Fruit fly (Drosophila melanogaster): ENCODE results near the gene nrv1.

Gene nrv1

dm6 chr2L:6787029-6787972 lies 640 bp upstream of the nrv1 start (continued):
- TF ChIP-seq amos (GFP tag; IDR thresholded peaks at IDR 0.05; ENCODE audit: partially characterized antibody) (peak; percentile 45; the same call in 1 of the 2 replicates), CG4820 (GFP tag; optimal IDR thresholded peaks at IDR 0.05) (peak; percentile 92), CG16863 (GFP tag; optimal IDR thresholded peaks at IDR 0.05) (peak; percentile 97), Bteb2 (GFP tag; optimal IDR thresholded peaks at IDR 0.05) (peak; percentile 94), wdn (GFP tag; IDR thresholded peaks at IDR 0.05) (peak; percentile 76), Hey (tag; optimal IDR thresholded peaks at IDR 0.05) (peak; percentile 78), GATAe (GFP tag; conservative IDR thresholded peaks at IDR 0.05) (peak; percentile 81), slp2 (GFP tag; optimal IDR thresholded peaks at IDR 0.05) (peak; percentile 98), Usf (GFP tag; optimal IDR thresholded peaks at IDR 0.05) (peak; percentile 95), bsh (GFP tag; optimal IDR thresholded peaks at IDR 0.05) (peak; percentile 91 to 92), CG8765 (GFP tag; IDR thresholded peaks at IDR 0.05) (peak; percentile 34; the same call in 1 of the 2 replicates), CG13424 (tag; optimal IDR thresholded peaks at IDR 0.05) (peak; percentile 97), tna (GFP tag; IDR thresholded peaks at IDR 0.05; ENCODE audit: partially characterized antibody) (no peak), Tbp (GFP tag; optimal IDR thresholded peaks at IDR 0.05) (no peak), fd3F (GFP tag; optimal IDR thresholded peaks at IDR 0.05) (peak; percentile 91), Doc2 (GFP tag; IDR thresholded peaks at IDR 0.05) (no peak), oc (tag; optimal IDR thresholded peaks at IDR 0.05) (peak; percentile 64), Doc3 (GFP tag; IDR thresholded peaks at IDR 0.05; ENCODE audit: partially characterized antibody) (0 out of 3 replicates have a peak, but pooled peaks have one; percentile 10), Ets97D (GFP tag; optimal IDR thresholded peaks at IDR 0.05) (peak; percentile 77), danr (GFP tag; IDR thresholded peaks at IDR 0.05) (peak; percentile 90), ato (GFP tag; IDR thresholded peaks at IDR 0.05; ENCODE audit: partially characterized antibody) (no peak), lbe (GFP tag; optimal IDR thresholded peaks at IDR 0.05) (peak; percentile 82), CG3726 (GFP tag; IDR thresholded peaks at IDR 0.05) (peak; percentile 57; the same call in 2 of the 3 replicates), YL-1 (GFP tag; optimal IDR thresholded peaks at IDR 0.05) (peak; percentile 79), chinmo (GFP tag; IDR thresholded peaks at IDR 0.05; ENCODE audit: partially characterized antibody) (peak; percentile 94), exex (tag; optimal IDR thresholded peaks at IDR 0.05) (peak; percentile 73), B-H1 (GFP tag; IDR thresholded peaks at IDR 0.05) (peak; percentile 82), crp (GFP tag; optimal IDR thresholded peaks at IDR 0.05) (peak; percentile 38 to 75), slou (GFP tag; optimal IDR thresholded peaks at IDR 0.05) (peak; percentile 93), D19A (tag; optimal IDR thresholded peaks at IDR 0.05) (peak; percentile 91), cas (GFP tag; IDR thresholded peaks at IDR 0.05) (peak; percentile 61), Poxn (GFP tag; IDR thresholded peaks at IDR 0.05) (peak; percentile 73), CG9215 (GFP tag; IDR thresholded peaks at IDR 0.05) (peak; percentile 92), ewg (GFP tag; optimal IDR thresholded peaks at IDR 0.05) (peak; percentile 84), pho (GFP tag; optimal IDR thresholded peaks at IDR 0.05) (peak; percentile 97), mirr (GFP tag; optimal IDR thresholded peaks at IDR 0.05) (peak; percentile 68), scrt (GFP tag; optimal IDR thresholded peaks at IDR 0.05) (peak; percentile 93), CG1233 (GFP tag; optimal IDR thresholded peaks at IDR 0.05) (peak; percentile 96), Ptx1 (GFP tag; IDR thresholded peaks at IDR 0.05) (peak; percentile 94), unpg (GFP tag; optimal IDR thresholded peaks at IDR 0.05) (peak; percentile 88), CG11504 (tag; optimal IDR thresholded peaks at IDR 0.05) (peak; percentile 98), shn (GFP tag; optimal IDR thresholded peaks at IDR 0.05) (peak; percentile 97), ken (GFP tag; IDR thresholded peaks at IDR 0.05) (peak; percentile 88), CG11398 (GFP tag; optimal IDR thresholded peaks at IDR 0.05) (peak; percentile 96), al (GFP tag; IDR thresholded peaks at IDR 0.05) (peak; percentile 88), Fer3 (tag; optimal IDR thresholded peaks at IDR 0.05) (peak; percentile 88), Hmx (GFP tag; optimal IDR thresholded peaks at IDR 0.05) (peak; percentile 93), H15 (GFP tag; IDR thresholded peaks at IDR 0.05) (peak; percentile 75)
